Fruit fly (Drosophila melanogaster): ENCODE data around the gene CG3345.

The CG3345 gene

DNA sequence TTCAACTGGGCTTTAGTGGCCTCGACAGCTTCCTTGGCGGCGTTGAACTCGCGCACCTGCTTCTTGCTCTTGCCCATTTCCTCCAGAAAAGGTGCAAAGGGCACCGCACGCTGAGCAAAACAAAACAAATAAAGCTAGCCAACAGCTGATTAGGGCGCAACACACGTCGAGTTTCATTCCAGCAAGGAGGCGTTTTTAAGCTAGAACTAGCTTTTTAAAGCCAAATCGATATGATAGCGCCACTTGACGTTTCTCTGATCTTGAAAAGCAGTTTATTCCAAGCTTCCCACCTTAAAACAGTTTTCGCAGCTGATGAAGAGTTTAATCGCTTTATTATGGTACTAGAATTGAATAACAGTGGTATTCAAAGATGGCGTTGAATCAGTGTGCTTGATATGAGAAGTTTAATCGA, 14.2 kb downstream of the CG3345 start, which contains the start of gene CG11601 (continued):
- TF ChIP-seq Dfd (GFP tag; optimal IDR thresholded peaks at IDR 0.05) (no peak), caup (GFP tag; optimal IDR thresholded peaks at IDR 0.05; ENCODE audit: severe bottlenecking) (no peak), CG6175 (GFP tag; IDR thresholded peaks at IDR 0.05) (no peak), gfzf (GFP tag; optimal IDR thresholded peaks at IDR 0.05) (peak; percentile 58), Bgb (GFP tag; IDR thresholded peaks at IDR 0.05; ENCODE audit: partially characterized antibody) (peak; percentile 53), MBD-R2 (GFP tag; IDR thresholded peaks at IDR 0.05) (peak; percentile 89), CG3847 (GFP tag; IDR thresholded peaks at IDR 0.05) (peak; percentile 43; the same call in 1 of the 2 replicates), CG11560 (tag; IDR thresholded peaks at IDR 0.05) (no peak), Neu2 (GFP tag; optimal IDR thresholded peaks at IDR 0.05; ENCODE audit: borderline replicate concordance) (no peak), ab (GFP tag; optimal IDR thresholded peaks at IDR 0.05) (no peak), CG12659 (GFP tag; optimal IDR thresholded peaks at IDR 0.05) (peak; percentile 49), nau (GFP tag; optimal IDR thresholded peaks at IDR 0.05) (no peak), CG10565 (GFP tag; optimal IDR thresholded peaks at IDR 0.05) (no peak), run (tag; optimal IDR thresholded peaks at IDR 0.05) (no peak), ttk (GFP tag; IDR thresholded peaks at IDR 0.05) (no peak), Nf-YA (GFP tag; IDR thresholded peaks at IDR 0.05) (no peak), fu2 (GFP tag; optimal IDR thresholded peaks at IDR 0.05) (peak; percentile 39), CG43689 (GFP tag; IDR thresholded peaks at IDR 0.05) (no peak), CG8359 (GFP tag; optimal IDR thresholded peaks at IDR 0.05; ENCODE audit: borderline replicate concordance) (no peak), CG7357 (GFP tag; IDR thresholded peaks at IDR 0.05) (peak; percentile 67; the same call in 2 of the 3 replicates), Rx (GFP tag; IDR thresholded peaks at IDR 0.05) (0 out of 2 replicates have a peak, but pooled peaks have one; percentile 12), CG12299 (tag; optimal IDR thresholded peaks at IDR 0.05) (no peak), CG17802 (tag; optimal IDR thresholded peaks at IDR 0.05) (peak; percentile 15), br (optimal IDR thresholded peaks at IDR 0.05) (no peak), MTF-1 (GFP tag; optimal IDR thresholded peaks at IDR 0.05; ENCODE audit: borderline replicate concordance) (no peak), Aef1 (GFP tag; IDR thresholded peaks at IDR 0.05) (0 out of 3 replicates have a peak, but pooled peaks have one; percentile 20), sens (GFP tag) (peak; percentile 75), Six4 (GFP tag; optimal IDR thresholded peaks at IDR 0.05) (no peak), chif (GFP tag; optimal IDR thresholded peaks at IDR 0.05) (peak in 1 of 2 experiments; percentile 13), schlank (tag; optimal IDR thresholded peaks at IDR 0.05) (no peak), sr (GFP tag; IDR thresholded peaks at IDR 0.05) (no peak), gem (tag; optimal IDR thresholded peaks at IDR 0.05) (no peak), gsb-n (tag; optimal IDR thresholded peaks at IDR 0.05) (no peak), tup (GFP tag; optimal IDR thresholded peaks at IDR 0.05) (no peak), crp (GFP tag; optimal IDR thresholded peaks at IDR 0.05) (peak; percentile 42 to 91), Fer3 (tag; optimal IDR thresholded peaks at IDR 0.05) (no peak), H15 (GFP tag; IDR thresholded peaks at IDR 0.05) (no peak), usp (GFP tag; optimal IDR thresholded peaks at IDR 0.05) (no peak), CG32772 (GFP tag; IDR thresholded peaks at IDR 0.05) (0 out of 2 replicates have a peak, but pooled peaks have one; percentile 22), ac (GFP tag; optimal IDR thresholded peaks at IDR 0.05) (no peak), CG6254 (GFP tag; optimal IDR thresholded peaks at IDR 0.05) (no peak), CG8388 (GFP tag; optimal IDR thresholded peaks at IDR 0.05) (no peak), Deaf1 (tag; optimal IDR thresholded peaks at IDR 0.05) (no peak), so (GFP tag; IDR thresholded peaks at IDR 0.05) (no peak), repo (GFP tag; optimal IDR thresholded peaks at IDR 0.05) (no peak), Hr78 (GFP tag; optimal IDR thresholded peaks at IDR 0.05) (peak in 1 of 2 experiments; percentile 1), CG15601 (tag; optimal IDR thresholded peaks at IDR 0.05) (peak; percentile 16), cad (GFP tag; optimal IDR thresholded peaks at IDR 0.05) (no peak), CG1603 (tag; optimal IDR thresholded peaks at IDR 0.05) (peak; percentile 62), CG11504 (tag; optimal IDR thresholded peaks at IDR 0.05) (peak; percentile 29), PHDP (tag; optimal IDR thresholded peaks at IDR 0.05) (peak; percentile 47)
